Worm (Caenorhabditis elegans) whole organism, mixed stage, embryonic: Measurements from ENCODE around the gene ptr-18.

Experiments used
- M03D4.4 ChIP-seq: sonication (generic microtip); optimal IDR thresholded peaks from 2 replicates; lab custom pipeline; 2017; ENCODE audit warnings: mild to moderate bottlenecking, missing genetic modification characterization, missing compliant biosample characterization
- blmp-1 ChIP-seq: fragments of 150-350 bp; optimal IDR thresholded peaks from 2 replicates; lab custom pipeline; 2014; ENCODE audit warnings: missing biosample characterization, missing genetic modification characterization
- ceh-83 ChIP-seq: fragments of 200-800 bp; sonication (Bioruptor generic); optimal IDR thresholded peaks from 2 replicates; lab custom pipeline; 2018; ENCODE audit warnings: mild to moderate bottlenecking, missing genetic modification characterization, missing compliant biosample characterization
- ces-1 ChIP-seq: fragments of 150-350 bp; optimal IDR thresholded peaks from 2 replicates; lab custom pipeline; 2014; ENCODE audit warnings: missing biosample characterization, missing genetic modification reagents, missing genetic modification characterization
- cnd-1 ChIP-seq: fragments of 200-800 bp; sonication (Bioruptor generic); optimal IDR thresholded peaks from 2 replicates; lab custom pipeline; 2018; ENCODE audit warnings: mild to moderate bottlenecking, missing genetic modification characterization, missing compliant biosample characterization
- elt-3 ChIP-seq: fragments of 150-350 bp; optimal IDR thresholded peaks from 2 replicates; lab custom pipeline; 2014; ENCODE audit warnings: missing biosample characterization, missing genetic modification characterization
- ham-2 ChIP-seq: fragments of 200-800 bp; sonication (Bioruptor generic); optimal IDR thresholded peaks from 2 replicates; lab custom pipeline; 2018; ENCODE audit warnings: mild to moderate bottlenecking, missing genetic modification characterization, missing compliant biosample characterization
- hlh-1 ChIP-seq: fragments of 150-350 bp; optimal IDR thresholded peaks from 2 replicates; lab custom pipeline; 2014; ENCODE audit warnings: missing biosample characterization, missing genetic modification reagents, missing genetic modification characterization
- lin-13 ChIP-seq: fragments of 150-350 bp; optimal IDR thresholded peaks from 2 replicates; lab custom pipeline; 2014; ENCODE audit warnings: missing biosample characterization, missing genetic modification characterization
- lin-32 ChIP-seq: fragments of 200-800 bp; sonication (Bioruptor generic); optimal IDR thresholded peaks from 2 replicates; lab custom pipeline; 2018; ENCODE audit warnings: mild to moderate bottlenecking, missing genetic modification characterization, missing compliant biosample characterization
- lsy-2 ChIP-seq: fragments of 150-350 bp; optimal IDR thresholded peaks from 2 replicates; lab custom pipeline; 2014; ENCODE audit warnings: missing biosample characterization, missing genetic modification characterization
- mab-5 ChIP-seq: fragments of 150-350 bp; optimal IDR thresholded peaks from 2 replicates; lab custom pipeline; 2014; ENCODE audit warnings: missing biosample characterization, missing genetic modification characterization
- mep-1 ChIP-seq: fragments of 150-350 bp; optimal IDR thresholded peaks from 2 replicates; lab custom pipeline; 2017; ENCODE audit warnings: missing biosample characterization, missing genetic modification reagents, missing genetic modification characterization, inconsistent platforms
- mls-2 ChIP-seq: sonication (generic microtip); optimal IDR thresholded peaks from 2 replicates; lab custom pipeline; 2016; ENCODE audit warnings: mild to moderate bottlenecking, missing genetic modification characterization, moderate library complexity, missing compliant biosample characterization
- nhr-12 ChIP-seq: fragments of 150-350 bp; optimal IDR thresholded peaks from 2 replicates; lab custom pipeline; 2014; ENCODE audit warnings: missing biosample characterization, missing genetic modification characterization
- nhr-2 ChIP-seq: fragments of 150-350 bp; optimal IDR thresholded peaks from 2 replicates; lab custom pipeline; 2014; ENCODE audit warnings: missing biosample characterization, missing genetic modification characterization
- nhr-237 ChIP-seq: fragments of 150-350 bp; optimal IDR thresholded peaks from 2 replicates; lab custom pipeline; 2014; ENCODE audit warnings: missing biosample characterization, missing genetic modification characterization
- nhr-28 ChIP-seq: fragments of 150-350 bp; optimal IDR thresholded peaks from 2 replicates; lab custom pipeline; 2014; ENCODE audit warnings: missing biosample characterization, missing genetic modification characterization
- nhr-76 ChIP-seq: sonication (generic microtip); optimal IDR thresholded peaks from 2 replicates; lab custom pipeline; 2017; ENCODE audit warnings: missing biosample characterization, missing genetic modification characterization
- sem-2 ChIP-seq: fragments of 200-800 bp; sonication (Bioruptor generic); optimal IDR thresholded peaks from 2 replicates; lab custom pipeline; 2018; ENCODE audit warnings: mild to moderate bottlenecking, missing genetic modification characterization, missing compliant biosample characterization
- snpc-4 ChIP-seq: fragments of 150-350 bp; optimal IDR thresholded peaks from 2 replicates; lab custom pipeline; 2014; ENCODE audit warnings: missing biosample characterization, missing genetic modification characterization
- unc-120 ChIP-seq: sonication (generic microtip); optimal IDR thresholded peaks from 2 replicates; lab custom pipeline; 2017; ENCODE audit warnings: missing genetic modification characterization, missing compliant biosample characterization; ENCODE audit not compliant: poor library complexity, severe bottlenecking
- unc-39 ChIP-seq: fragments of 150-350 bp; optimal IDR thresholded peaks from 2 replicates; lab custom pipeline; 2014; ENCODE audit warnings: missing biosample characterization, missing genetic modification characterization
- unc-62 ChIP-seq: fragments of 150-350 bp; optimal IDR thresholded peaks from 2 replicates; lab custom pipeline; 2014; ENCODE audit warnings: missing biosample characterization, missing genetic modification reagents, missing genetic modification characterization
- zip-8 ChIP-seq: fragments of 150-350 bp; optimal IDR thresholded peaks from 2 replicates; lab custom pipeline; 2014; ENCODE audit warnings: missing biosample characterization, missing genetic modification characterization
- ztf-11 ChIP-seq: fragments of 150-350 bp; optimal IDR thresholded peaks from 2 replicates; lab custom pipeline; 2014; ENCODE audit warnings: missing biosample characterization, missing genetic modification characterization

Gene ptr-18

ce11 chrII:13003244-13003643, 37.9 kb downstream of the ptr-18 start:
- TF ChIP-seq zip-8 (tag; lab: Kevin White, UChicago) (no peak), nhr-28 (tag; lab: Kevin White, UChicago) (no peak), nhr-2 (no peak), lin-32 (GFP tag; lab: Kevin White, UChicago) (no peak), mep-1 (tag; lab: Kevin White, UChicago) (no peak), blmp-1 (no peak)
- TF ChIP-seq, all 35 proteins: peak for 0

DNA sequence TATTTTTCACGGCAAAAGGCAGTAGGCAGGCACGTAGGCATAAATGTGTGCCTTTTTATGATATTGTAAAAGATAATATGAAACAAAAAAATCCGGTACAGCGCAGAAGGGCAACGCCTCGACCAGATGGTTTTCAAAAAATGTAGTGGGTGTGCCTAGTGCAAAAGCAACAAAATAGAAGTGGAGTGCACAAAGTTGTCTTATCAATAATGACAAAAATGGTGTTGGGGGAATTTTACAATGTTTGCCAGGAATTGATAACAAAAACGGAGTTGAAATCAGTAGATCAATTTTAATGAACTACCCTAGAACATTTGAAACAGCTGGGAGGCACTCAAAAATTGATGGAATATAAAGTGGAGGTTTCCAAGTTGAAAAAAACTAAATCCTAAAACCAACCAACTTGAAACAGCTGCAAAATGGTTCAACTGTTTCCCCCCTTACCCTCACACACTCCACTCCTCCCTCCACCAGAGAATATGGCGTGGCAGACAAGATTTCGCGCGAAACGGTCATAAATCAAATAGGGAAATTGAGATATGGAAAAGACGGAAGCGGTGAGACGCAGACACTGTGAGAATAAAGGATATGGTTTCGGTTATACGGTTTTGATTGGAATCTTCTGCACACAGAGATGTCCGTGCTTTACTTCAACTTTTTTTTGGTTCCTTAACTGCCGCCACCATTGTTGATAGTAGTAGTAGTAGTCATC, 39.0 kb downstream of the ptr-18 start:
- TF ChIP-seq unc-62 (GFP tag; lab: Kevin White, UChicago): peak; percentile 85
- peak; percentile 6 for TF ChIP-seq ham-2
- TF ChIP-seq ztf-11 (tag; lab: Kevin White, UChicago): no peak
- peak; percentile 69 for TF ChIP-seq mab-5 (tag; lab: Kevin White, UChicago)
- TF ChIP-seq nhr-12: no peak
- peak; percentile 25 for TF ChIP-seq elt-3 (tag; lab: Kevin White, UChicago)

ce11 chrII:13004872-13005252, 39.5 kb downstream of the ptr-18 start:
- TF ChIP-seq lin-32 (GFP tag; lab: Kevin White, UChicago) (no peak), nhr-237 (tag; lab: Kevin White, UChicago) (no peak)
- TF ChIP-seq, all 35 proteins: peak for 0

DNA sequence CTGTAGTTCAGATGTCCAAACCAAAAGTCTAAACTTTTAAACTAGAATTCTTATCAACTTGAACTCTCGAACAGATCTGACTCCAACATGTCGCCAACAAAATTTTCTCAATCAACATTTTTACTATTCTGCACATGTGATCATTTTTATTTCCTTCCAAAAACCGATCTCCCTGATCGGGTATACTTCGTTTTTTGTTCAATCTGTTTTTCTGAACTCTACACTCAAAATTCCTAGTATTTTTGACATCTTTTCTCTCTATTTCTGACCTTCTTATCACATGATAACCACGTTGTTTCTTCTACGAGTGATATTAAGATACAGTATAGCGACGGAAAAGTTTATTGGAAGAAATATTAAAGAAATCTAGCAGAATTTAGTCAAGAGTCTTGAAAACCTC, 40.9 kb downstream of the ptr-18 start:
- no peak for TF ChIP-seq mab-5 (tag; lab: Kevin White, UChicago)
- TF ChIP-seq unc-39 (tag; lab: Kevin White, UChicago): no peak

- TF ChIP-seq unc-62 (GFP tag; lab: Kevin White, UChicago): peak; percentile 6
- no peak for TF ChIP-seq ceh-83 (GFP tag; lab: Kevin White, UChicago)
- peak; percentile 17 for TF ChIP-seq unc-120 (tag; lab: Kevin White, UChicago)
- peak; percentile 91 for TF ChIP-seq hlh-1 (tag; lab: Kevin White, UChicago)
- TF ChIP-seq, all 35 proteins: peak for 3
These were observed 42.5 kb downstream of the ptr-18 start, which contains the start of gene oig-2 for ce11 chrII:13007717-13008461. Gene oig-2, minus strand, starts transcription at chrII:13008164.

DNA sequence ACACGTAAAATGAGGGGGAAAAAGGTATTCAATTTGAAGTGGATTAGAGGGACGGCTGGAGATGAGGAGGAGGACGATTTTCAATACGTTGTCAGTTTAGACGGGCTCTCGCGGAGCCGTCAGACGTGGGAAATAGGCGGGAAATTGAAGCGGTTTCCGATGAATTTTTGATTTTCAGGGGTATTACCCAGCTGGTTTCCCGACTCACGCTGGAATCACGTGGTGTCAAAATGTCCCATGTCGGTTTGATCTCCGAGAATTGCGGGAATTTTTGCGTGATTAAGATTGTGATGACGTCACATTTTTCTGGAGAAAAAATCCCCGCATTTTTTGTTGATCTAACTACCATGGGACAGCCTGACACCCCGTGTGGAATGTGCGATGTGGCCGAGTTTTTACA, 47.3 kb downstream of the ptr-18 start:
- TF ChIP-seq zip-8 (tag; lab: Kevin White, UChicago) (peak; percentile 46), nhr-76 (tag; lab: Kevin White, UChicago) (no peak)

DNA sequence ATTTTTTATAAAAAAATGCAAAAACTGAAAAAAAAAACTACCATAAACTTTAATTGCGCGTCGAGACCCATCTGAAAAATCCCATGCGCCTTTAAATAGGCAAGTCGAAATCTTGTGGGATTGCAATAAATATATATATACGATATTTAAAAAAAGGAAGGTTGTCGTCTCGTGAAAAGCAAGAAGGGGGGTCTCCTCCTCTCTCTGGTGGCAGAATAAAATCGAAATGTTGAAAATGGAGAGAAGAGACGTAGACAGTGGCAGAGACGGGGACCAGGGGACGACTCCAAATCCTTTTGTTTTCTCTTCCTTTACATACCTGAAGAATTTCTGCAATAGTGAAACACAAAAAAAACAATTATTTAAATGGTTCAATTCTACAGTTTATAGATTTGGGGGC, 48.6 kb downstream of the ptr-18 start, which contains the start of gene F18A11.5:
Gene F18A11.5, minus strand, starts transcription at position 321 of the 400 bp plus-strand sequence.
- TF ChIP-seq nhr-76 (tag; lab: Kevin White, UChicago) (no peak), sem-2 (GFP tag; lab: Kevin White, UChicago) (no peak)

- peak; percentile 5 for TF ChIP-seq ces-1 (GFP tag; lab: Kevin White, UChicago)
- TF ChIP-seq lsy-2 (tag; lab: Kevin White, UChicago): peak; percentile 2
These were observed 51.0 kb downstream of the ptr-18 start for ce11 chrII:13016381-13016780.

DNA sequence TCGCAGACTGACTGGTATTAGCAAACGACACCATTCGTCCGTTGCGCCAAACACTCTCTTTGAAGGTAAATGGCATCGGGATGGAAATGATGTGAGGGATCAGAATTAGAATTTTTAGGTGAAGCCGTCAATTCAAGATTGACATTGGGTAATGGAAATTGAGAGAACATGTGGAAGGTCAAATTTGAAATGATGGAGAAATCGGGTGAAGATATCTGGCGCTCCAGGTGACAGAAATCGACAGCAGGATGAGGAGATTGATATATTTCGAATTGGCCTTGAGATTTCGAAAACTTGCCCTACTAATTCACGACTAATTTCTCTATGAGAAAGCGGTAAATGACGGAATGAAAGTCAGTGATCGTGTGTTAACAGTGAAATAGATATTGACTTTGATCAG, 57.2 kb downstream of the ptr-18 start:
- TF ChIP-seq lin-13 (tag; lab: Kevin White, UChicago) (no peak), unc-39 (tag; lab: Kevin White, UChicago) (no peak), nhr-12 (no peak), cnd-1 (tag; lab: Kevin White, UChicago) (no peak), hlh-1 (tag; lab: Kevin White, UChicago) (no peak), snpc-4 (tag; lab: Kevin White, UChicago) (no peak), elt-3 (tag; lab: Kevin White, UChicago) (no peak), lin-32 (GFP tag; lab: Kevin White, UChicago) (no peak), nhr-2 (no peak), mls-2 (no peak), M03D4.4 (tag; lab: Kevin White, UChicago) (no peak), mab-5 (tag; lab: Kevin White, UChicago) (no peak), blmp-1 (no peak)
- TF ChIP-seq, all 35 proteins: peak for 0
